Fruit fly (Drosophila melanogaster): Measurements from ENCODE around the gene Pxt.
A peak's percentile ranks its signal among the peaks of the same experiment; 100 is the strongest.

The Pxt gene

dm6 chr3R:17733261-17733660 lies 14.0 kb downstream of the Pxt start, which contains the start of gene CG14321 (continued):
- TF ChIP-seq inv (GFP tag; IDR thresholded peaks at IDR 0.05; ENCODE audit: partially characterized antibody) (peak; percentile 36; the same call in 1 of the 2 replicates), Ravus (GFP tag; IDR thresholded peaks at IDR 0.05) (no peak), Doc3 (GFP tag; IDR thresholded peaks at IDR 0.05; ENCODE audit: partially characterized antibody) (no peak), vvl (GFP tag; IDR thresholded peaks at IDR 0.05) (no peak), sug (tag; optimal IDR thresholded peaks at IDR 0.05) (no peak), CG6689 (GFP tag; IDR thresholded peaks at IDR 0.05) (no peak), CG1647 (GFP tag; optimal IDR thresholded peaks at IDR 0.05) (no peak), nerfin-2 (GFP tag; IDR thresholded peaks at IDR 0.05; ENCODE audit: partially characterized antibody) (peak; percentile 76), Mrtf (GFP tag; IDR thresholded peaks at IDR 0.05) (no peak; the same call in 2 of the 3 replicates), CTCF (GFP tag; optimal IDR thresholded peaks at IDR 0.05) (peak; percentile 95), yki (optimal IDR thresholded peaks at IDR 0.05) (no peak), Kr (GFP tag; optimal IDR thresholded peaks at IDR 0.05) (no peak), CG10462 (GFP tag; optimal IDR thresholded peaks at IDR 0.05) (no peak), crol (GFP tag; IDR thresholded peaks at IDR 0.05) (no peak), schlank (tag; optimal IDR thresholded peaks at IDR 0.05) (no peak), CG8281 (tag; optimal IDR thresholded peaks at IDR 0.05) (no peak), MTF-1 (GFP tag; optimal IDR thresholded peaks at IDR 0.05; ENCODE audit: borderline replicate concordance) (no peak), slbo (GFP tag; IDR thresholded peaks at IDR 0.05) (peak; percentile 20; the same call in 1 of the 2 replicates), Ets65A (GFP tag) (no peak), eve (GFP tag; optimal IDR thresholded peaks at IDR 0.05) (no peak), CG12299 (tag; optimal IDR thresholded peaks at IDR 0.05) (no peak), tna (GFP tag; IDR thresholded peaks at IDR 0.05; ENCODE audit: partially characterized antibody) (peak; percentile 76), CG14860 (GFP tag; IDR thresholded peaks at IDR 0.05; ENCODE audit: partially characterized antibody) (peak; percentile 88), CG2199 (GFP tag; IDR thresholded peaks at IDR 0.05) (peak; percentile 66; the same call in 1 of the 3 replicates), lbe (GFP tag; optimal IDR thresholded peaks at IDR 0.05) (no peak), twi (tag; optimal IDR thresholded peaks at IDR 0.05) (no peak), CG10147 (GFP tag; optimal IDR thresholded peaks at IDR 0.05) (no peak), CG8089 (GFP tag; optimal IDR thresholded peaks at IDR 0.05) (no peak), D (optimal IDR thresholded peaks at IDR 0.05) (peak; percentile 23), D (GFP tag; optimal IDR thresholded peaks at IDR 0.05) (no peak), lola (GFP tag; optimal IDR thresholded peaks at IDR 0.05) (no peak), MBD-R2 (GFP tag; IDR thresholded peaks at IDR 0.05) (peak; percentile 58; the same call in 1 of the 2 replicates), CG12236 (GFP tag; optimal IDR thresholded peaks at IDR 0.05) (no peak), prd (optimal IDR thresholded peaks at IDR 0.05) (no peak), prd (GFP tag; IDR thresholded peaks at IDR 0.05) (peak; percentile 14; the same call in 1 of the 3 replicates), Usf (GFP tag; optimal IDR thresholded peaks at IDR 0.05) (no peak), lab (GFP tag; optimal IDR thresholded peaks at IDR 0.05) (no peak), CG1602 (GFP tag; optimal IDR thresholded peaks at IDR 0.05) (no peak), sna (GFP tag; IDR thresholded peaks at IDR 0.05; ENCODE audit: partially characterized antibody) (peak; percentile 51), NFAT (GFP tag; IDR thresholded peaks at IDR 0.05) (no peak), sc (optimal IDR thresholded peaks at IDR 0.05) (no peak), sc (GFP tag; optimal IDR thresholded peaks at IDR 0.05) (no peak), NK7.1 (GFP tag; optimal IDR thresholded peaks at IDR 0.05) (no peak), CG10431 (GFP tag; optimal IDR thresholded peaks at IDR 0.05) (no peak), CG2129 (GFP tag; IDR thresholded peaks at IDR 0.05; ENCODE audit: partially characterized antibody) (no peak), org-1 (GFP tag; optimal IDR thresholded peaks at IDR 0.05) (no peak), CG6765 (GFP tag; optimal IDR thresholded peaks at IDR 0.05) (no peak), dysf (GFP tag; IDR thresholded peaks at IDR 0.05) (no peak), CG34224 (GFP tag; IDR thresholded peaks at IDR 0.05; ENCODE audit: partially characterized antibody) (peak; percentile 18; the same call in 1 of the 3 replicates), grau (tag; optimal IDR thresholded peaks at IDR 0.05) (no peak), CG30431 (GFP tag; optimal IDR thresholded peaks at IDR 0.05) (no peak), CG10959 (GFP tag; IDR thresholded peaks at IDR 0.05) (0 out of 2 replicates have a peak, but pooled peaks have one; percentile 13)

All from whole organism, embryonic.